Fruit fly (Drosophila melanogaster) whole organism, pupa: ENCODE results near the gene salm.
A peak's percentile ranks its signal among the peaks of the same experiment; 100 is the strongest.

Experiments
- CG10348 ChIP-seq: fragments of 200-800 bp; sonication (Bioruptor generic); IDR thresholded peaks from 2 replicates; pipeline ENCODE4 v1.3.6; 2022; ENCODE audit warnings: missing biosample characterization, missing genetic modification characterization
- CG12605 ChIP-seq: fragments of 200-800 bp; sonication (Bioruptor generic); IDR thresholded peaks from 2 replicates; pipeline ENCODE4 v1.3.6; 2022; ENCODE audit warnings: missing biosample characterization, missing genetic modification characterization
- CG13204 ChIP-seq: fragments of 200-800 bp; sonication (Bioruptor generic); optimal IDR thresholded peaks from 2 replicates; lab custom pipeline; 2018; ENCODE audit warnings: missing biosample characterization, mild to moderate bottlenecking, missing genetic modification characterization, moderate library complexity
- CG14655 ChIP-seq: fragments of 200-800 bp; sonication (Bioruptor generic); optimal IDR thresholded peaks from 3 replicates; lab custom pipeline; 2017; ENCODE audit warnings: mild to moderate bottlenecking, missing biosample characterization, missing genetic modification reagents, missing genetic modification characterization
- CG15710 ChIP-seq: fragments of 200-800 bp; sonication (Bioruptor generic); optimal IDR thresholded peaks from 2 replicates; lab custom pipeline; 2018; ENCODE audit warnings: missing biosample characterization, mild to moderate bottlenecking, missing genetic modification characterization, moderate library complexity
- CG17806 ChIP-seq: fragments of 200-800 bp; sonication (Bioruptor generic); optimal IDR thresholded peaks from 2 replicates; lab custom pipeline; 2018; ENCODE audit warnings: missing biosample characterization, mild to moderate bottlenecking, missing genetic modification characterization, moderate library complexity
- CG32121 ChIP-seq: fragments of 200-800 bp; sonication (Bioruptor generic); IDR thresholded peaks from 2 replicates; pipeline ENCODE4 v1.3.6; 2022; ENCODE audit warnings: missing biosample characterization, missing genetic modification characterization
- CG34367 ChIP-seq: fragments of 200-800 bp; sonication (Bioruptor generic); optimal IDR thresholded peaks from 2 replicates; lab custom pipeline; 2018; ENCODE audit warnings: missing biosample characterization, mild to moderate bottlenecking, missing genetic modification characterization
- CG4496 ChIP-seq: fragments of 200-800 bp; sonication (Bioruptor generic); IDR thresholded peaks from 3 replicates; pipeline ENCODE4 v1.3.6; 2022; ENCODE audit warnings: missing biosample characterization, missing genetic modification characterization
- CG8159 ChIP-seq: fragments of 200-800 bp; sonication (Bioruptor generic); optimal IDR thresholded peaks from 3 replicates; lab custom pipeline; 2018; ENCODE audit warnings: missing biosample characterization, mild to moderate bottlenecking, missing genetic modification characterization, moderate library complexity
- CG8301 ChIP-seq: fragments of 200-800 bp; sonication (Bioruptor generic); optimal IDR thresholded peaks from 2 replicates; lab custom pipeline; 2018; ENCODE audit warnings: missing biosample characterization, mild to moderate bottlenecking, missing genetic modification characterization
- CG9948 ChIP-seq: fragments of 200-800 bp; sonication (Bioruptor generic); optimal IDR thresholded peaks from 2 replicates; lab custom pipeline; 2018; ENCODE audit warnings: missing biosample characterization, mild to moderate bottlenecking, missing genetic modification characterization, moderate library complexity
- D1 ChIP-seq: fragments of 200-800 bp; sonication (Bioruptor generic); optimal IDR thresholded peaks from 2 replicates; lab custom pipeline; 2018; ENCODE audit warnings: missing biosample characterization, mild to moderate bottlenecking, missing genetic modification characterization, moderate library complexity
- EcR ChIP-seq: fragments of 200-800 bp; sonication (Bioruptor generic); optimal IDR thresholded peaks from 3 replicates; lab custom pipeline; 2019; ENCODE audit warnings: missing biosample characterization, missing genetic modification characterization, mild to moderate bottlenecking, moderate library complexity, missing genetic modification reagents
- Ets98B ChIP-seq: fragments of 200-800 bp; sonication (Bioruptor generic); IDR thresholded peaks from 2 replicates; pipeline ENCODE4 v1.3.6; 2022; ENCODE audit warnings: missing biosample characterization, missing genetic modification characterization
- Pif1A ChIP-seq: fragments of 200-800 bp; sonication (Bioruptor generic); optimal IDR thresholded peaks from 3 replicates; lab custom pipeline; 2016; ENCODE audit warnings: missing biosample characterization, missing genetic modification characterization
- Pif1B ChIP-seq: fragments of 200-800 bp; sonication (Bioruptor generic); optimal IDR thresholded peaks from 3 replicates; lab custom pipeline; 2016; ENCODE audit warnings: missing biosample characterization, missing genetic modification characterization
- Snoo ChIP-seq: fragments of 200-800 bp; sonication (Bioruptor generic); optimal IDR thresholded peaks from 3 replicates; lab custom pipeline; 2017; ENCODE audit warnings: missing biosample characterization, mild to moderate bottlenecking, missing genetic modification characterization, inconsistent platforms
- fd96Ca ChIP-seq: fragments of 200-800 bp; sonication (Bioruptor generic); IDR thresholded peaks from 3 replicates; pipeline ENCODE4 v1.3.6; 2022; ENCODE audit warnings: missing biosample characterization, missing genetic modification characterization
- gl ChIP-seq: fragments of 200-800 bp; sonication (Bioruptor generic); optimal IDR thresholded peaks from 2 replicates; lab custom pipeline; 2018; ENCODE audit warnings: missing biosample characterization, mild to moderate bottlenecking, missing genetic modification characterization
- rn ChIP-seq: fragments of 200-800 bp; sonication (Bioruptor generic); IDR thresholded peaks from 2 replicates; pipeline ENCODE4 v1.3.6; 2022; ENCODE audit warnings: missing biosample characterization, missing genetic modification characterization

salm gene

dm6 chr2L:11417502-11417901 lies 27.9 kb downstream of the salm start:
- peak; percentile 27 for TF ChIP-seq CG14655
- no peak for TF ChIP-seq gl (tag; lab: Kevin White, UChicago)

- no peak for TF ChIP-seq gl (tag; lab: Kevin White, UChicago)
- no peak for TF ChIP-seq CG4496 (GFP tag; lab: Robert Waterston, UW)
- TF ChIP-seq CG12605, result no peak
- no peak for TF ChIP-seq CG9948
- no peak for TF ChIP-seq CG10348
- TF ChIP-seq CG8301, result no peak
- TF ChIP-seq CG13204 (GFP tag; lab: Kevin White, UChicago), result no peak
- TF ChIP-seq rn (GFP tag; lab: Robert Waterston, UW), result no peak
- TF ChIP-seq Snoo (tag; lab: Kevin White, UChicago), result no peak
- no peak for TF ChIP-seq CG8159 (tag; lab: Kevin White, UChicago)
Observed at dm6 chr2L:11414084-11414647, 31.2 kb downstream of the salm start.

- no peak for TF ChIP-seq Pif1B
- TF ChIP-seq CG15710 (tag; lab: Kevin White, UChicago), result peak; percentile 14
Observed at dm6 chr2L:11405514-11405913, 39.9 kb downstream of the salm start.

- TF ChIP-seq Pif1A (GFP tag; lab: Kevin White, UChicago), result no peak
- TF ChIP-seq CG34367, result no peak
- no peak for TF ChIP-seq fd96Ca
- TF ChIP-seq CG8159 (tag; lab: Kevin White, UChicago), result no peak
- TF ChIP-seq EcR (GFP tag; lab: Kevin White, UChicago), result no peak
- no peak for TF ChIP-seq CG9948
- TF ChIP-seq CG17806 (tag; lab: Kevin White, UChicago), result no peak
- TF ChIP-seq CG13204 (GFP tag; lab: Kevin White, UChicago), result no peak
- TF ChIP-seq Pif1B, result no peak
- no peak for TF ChIP-seq Ets98B
- no peak for TF ChIP-seq CG32121 (GFP tag; lab: Robert Waterston, UW)
- no peak for TF ChIP-seq CG4496 (GFP tag; lab: Robert Waterston, UW)
- no peak for TF ChIP-seq gl (tag; lab: Kevin White, UChicago)
- TF ChIP-seq CG10348, result no peak
- TF ChIP-seq CG12605, result no peak
- no peak for TF ChIP-seq rn (GFP tag; lab: Robert Waterston, UW)
- no peak for TF ChIP-seq CG8301
- no peak for TF ChIP-seq CG14655
Observed at dm6 chr2L:11403085-11403484, 42.3 kb downstream of the salm start.

dm6 chr2L:11399482-11400136 lies 45.8 kb downstream of the salm start:
- TF ChIP-seq CG15710 (tag; lab: Kevin White, UChicago) (peak; percentile 80), CG13204 (GFP tag; lab: Kevin White, UChicago) (peak; percentile 79), CG34367 (peak; percentile 65), CG14655 (no peak), CG9948 (peak; percentile 57), CG8159 (tag; lab: Kevin White, UChicago) (peak; percentile 26), fd96Ca (no peak)

- peak; percentile 52 for TF ChIP-seq CG15710 (tag; lab: Kevin White, UChicago)
- TF ChIP-seq Ets98B, result no peak
- no peak for TF ChIP-seq CG12605
- TF ChIP-seq CG34367, result no peak
- TF ChIP-seq Pif1A (GFP tag; lab: Kevin White, UChicago), result no peak
- no peak for TF ChIP-seq rn (GFP tag; lab: Robert Waterston, UW)
- no peak for TF ChIP-seq CG32121 (GFP tag; lab: Robert Waterston, UW)
- TF ChIP-seq CG14655, result no peak
- TF ChIP-seq CG4496 (GFP tag; lab: Robert Waterston, UW), result no peak
- no peak for TF ChIP-seq CG10348
- no peak for TF ChIP-seq EcR (GFP tag; lab: Kevin White, UChicago)
- no peak for TF ChIP-seq Pif1B
- no peak for TF ChIP-seq fd96Ca
- no peak for TF ChIP-seq CG13204 (GFP tag; lab: Kevin White, UChicago)
- TF ChIP-seq CG8301, result no peak
- TF ChIP-seq CG8159 (tag; lab: Kevin White, UChicago), result peak; percentile 71
- TF ChIP-seq D1 (tag; lab: Kevin White, UChicago), result no peak
- peak; percentile 39 for TF ChIP-seq CG9948
- no peak for TF ChIP-seq gl (tag; lab: Kevin White, UChicago)
- peak; percentile 22 for TF ChIP-seq CG17806 (tag; lab: Kevin White, UChicago)
- peak; percentile 11 for TF ChIP-seq Snoo (tag; lab: Kevin White, UChicago)
- TF ChIP-seq, all 21 proteins: peak for 5
Observed at dm6 chr2L:11396157-11396876, 49.1 kb downstream of the salm start.

dm6 chr2L:11395636-11396035 lies 49.8 kb downstream of the salm start:
- TF ChIP-seq CG10348 (no peak), Pif1B (peak; percentile 21), CG34367 (peak; percentile 31), EcR (GFP tag; lab: Kevin White, UChicago) (no peak), CG8159 (tag; lab: Kevin White, UChicago) (peak; percentile 54), CG4496 (GFP tag; lab: Robert Waterston, UW) (no peak), Pif1A (GFP tag; lab: Kevin White, UChicago) (peak; percentile 35), CG32121 (GFP tag; lab: Robert Waterston, UW) (peak; percentile 25; the same call in 1 of the 2 replicates), CG17806 (tag; lab: Kevin White, UChicago) (peak; percentile 44), Snoo (tag; lab: Kevin White, UChicago) (peak; percentile 53), gl (tag; lab: Kevin White, UChicago) (no peak), CG12605 (no peak), CG15710 (tag; lab: Kevin White, UChicago) (peak; percentile 55), CG9948 (peak; percentile 20), CG13204 (GFP tag; lab: Kevin White, UChicago) (no peak), fd96Ca (no peak)
